Worm (Caenorhabditis elegans): Measurements from ENCODE around the gene fozi-1.

Gene fozi-1

DNA sequence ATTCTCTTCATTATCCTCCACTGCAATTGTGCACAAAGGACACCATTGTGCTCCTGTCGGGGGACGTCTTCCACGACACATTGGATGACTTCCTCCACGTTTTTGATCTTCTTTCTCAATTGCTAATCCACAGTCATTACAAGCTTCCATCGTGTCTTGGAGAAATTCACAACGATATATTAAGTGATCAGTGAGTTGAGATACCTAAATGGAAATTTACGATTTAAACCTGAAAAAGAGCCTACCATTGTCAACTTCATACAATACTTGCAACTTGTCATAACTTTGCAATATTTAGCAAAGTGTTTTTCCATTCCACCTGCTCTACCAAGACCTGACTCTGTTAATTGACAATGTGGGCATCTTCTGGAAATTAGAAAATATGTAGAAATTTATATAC is 46.3 kb downstream of the fozi-1 start:
- no peak for TF ChIP-seq nhr-11 (tag; optimal IDR thresholded peaks at IDR 0.05)
- no peak for TF ChIP-seq mdl-1 (tag; optimal IDR thresholded peaks at IDR 0.05)
- TF ChIP-seq sem-4 (tag; optimal IDR thresholded peaks at IDR 0.05) = no peak
- TF ChIP-seq F13H6.1 (tag; optimal IDR thresholded peaks at IDR 0.05) = no peak
- TF ChIP-seq skn-1 (tag; optimal IDR thresholded peaks at IDR 0.05) = no peak
- no peak for TF ChIP-seq lin-11 (tag; optimal IDR thresholded peaks at IDR 0.05)
- no peak for TF ChIP-seq blmp-1 (tag; optimal IDR thresholded peaks at IDR 0.05; ENCODE audit: insufficient read depth)
- TF ChIP-seq nhr-237 (tag; optimal IDR thresholded peaks at IDR 0.05) = no peak
- TF ChIP-seq nhr-6 (tag; optimal IDR thresholded peaks at IDR 0.05) = no peak
- TF ChIP-seq unc-62 (GFP tag; optimal IDR thresholded peaks at IDR 0.05) = no peak
- TF ChIP-seq nhr-129 (tag; optimal IDR thresholded peaks at IDR 0.05) = no peak
- no peak for TF ChIP-seq gmeb-1 (tag; optimal IDR thresholded peaks at IDR 0.05)
- no peak for TF ChIP-seq egl-27 (tag; optimal IDR thresholded peaks at IDR 0.05)
- no peak for TF ChIP-seq lsy-2 (tag; optimal IDR thresholded peaks at IDR 0.05)
- no peak for TF ChIP-seq ZK546.5 (tag; optimal IDR thresholded peaks at IDR 0.05)
- TF ChIP-seq elt-1 (tag; optimal IDR thresholded peaks at IDR 0.05) = no peak
- no peak for TF ChIP-seq lin-39 (tag; optimal IDR thresholded peaks at IDR 0.05)

DNA sequence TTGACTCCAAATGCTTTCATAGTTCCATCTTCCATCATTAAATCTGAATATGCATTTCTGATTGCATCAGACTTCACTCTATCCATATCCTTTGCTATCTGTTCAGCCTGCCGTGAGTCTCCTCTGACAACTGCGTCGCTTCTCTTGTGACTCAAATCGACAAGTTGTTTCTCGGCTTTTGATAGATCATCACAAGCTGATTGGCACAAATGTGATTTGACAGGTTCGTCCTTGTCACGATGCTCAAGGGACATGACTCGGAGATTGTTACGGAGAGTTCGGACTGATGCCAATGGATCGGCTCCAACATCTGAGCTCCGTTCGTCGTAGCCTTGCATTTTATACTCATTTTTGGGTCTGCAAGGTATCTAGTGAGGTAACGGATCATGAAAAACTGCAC is 47.2 kb downstream of the fozi-1 start:
- TF ChIP-seq lsy-2 (tag; optimal IDR thresholded peaks at IDR 0.05) (peak in 1 of 2 experiments; percentile 13), skn-1 (tag; optimal IDR thresholded peaks at IDR 0.05) (no peak), nhr-129 (tag; optimal IDR thresholded peaks at IDR 0.05) (peak; percentile 73)

DNA sequence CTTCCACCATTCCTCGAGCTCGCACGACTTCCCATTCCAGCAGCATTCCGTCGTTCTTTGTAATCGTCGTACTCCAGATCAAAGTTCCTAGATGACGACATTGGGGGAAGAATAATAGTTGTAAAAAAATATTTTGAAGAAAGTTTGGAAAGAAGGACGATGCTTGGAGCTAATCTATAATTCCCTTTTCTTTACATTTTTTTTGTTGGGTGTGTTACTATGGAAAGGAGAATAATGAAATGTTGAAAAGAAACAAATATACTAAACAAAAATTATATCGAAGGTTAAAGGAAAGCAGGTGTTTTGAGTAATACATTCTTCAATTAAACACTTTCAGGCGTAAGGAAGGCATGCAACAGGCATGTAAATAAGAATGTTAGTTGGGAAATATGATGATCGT is 47.7 kb downstream of the fozi-1 start, which contains the start of gene C40H1.3:
Gene C40H1.3, minus strand, starts transcription at position 101 of the 400 bp plus-strand sequence.
- TF ChIP-seq blmp-1 (tag; optimal IDR thresholded peaks at IDR 0.05; ENCODE audit: insufficient read depth) (no peak), Y55F3AM.14 (GFP tag; optimal IDR thresholded peaks at IDR 0.05) (no peak), skn-1 (tag; optimal IDR thresholded peaks at IDR 0.05) (no peak), peb-1 (tag; optimal IDR thresholded peaks at IDR 0.05) (no peak), unc-39 (tag; optimal IDR thresholded peaks at IDR 0.05) (no peak), nhr-237 (tag; optimal IDR thresholded peaks at IDR 0.05) (no peak), nhr-21 (tag; optimal IDR thresholded peaks at IDR 0.05) (no peak), nhr-23 (tag; optimal IDR thresholded peaks at IDR 0.05) (no peak), lin-11 (tag; optimal IDR thresholded peaks at IDR 0.05) (no peak)

DNA sequence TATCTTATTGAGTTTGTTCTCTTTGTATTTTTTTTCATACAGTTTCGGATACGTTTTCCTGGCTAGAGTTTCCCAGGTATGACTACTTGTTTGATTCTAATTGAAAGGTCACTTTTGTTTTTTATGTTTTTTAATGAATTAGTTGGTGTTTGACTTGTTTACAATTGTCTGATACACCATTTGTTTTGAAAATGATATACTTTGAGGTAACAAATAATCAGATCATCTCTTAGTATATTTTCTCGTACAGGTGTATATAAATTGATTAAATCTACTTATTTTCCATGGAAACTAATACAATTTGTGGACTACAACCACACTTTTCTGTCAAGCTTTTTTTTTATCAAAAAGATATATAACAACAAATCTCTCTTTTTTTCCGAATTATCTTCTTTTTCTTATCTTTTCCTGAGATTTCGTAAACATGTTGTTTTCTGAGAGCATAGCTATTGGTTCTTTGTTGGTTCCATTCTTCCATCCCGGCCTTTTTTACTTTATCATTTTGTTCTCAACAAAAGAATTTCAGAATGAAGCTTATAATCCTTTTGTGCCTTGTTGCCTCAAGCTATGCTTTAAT is 48.3 kb downstream of the fozi-1 start, which contains the start of gene ttr-5:
Gene ttr-5, plus strand, starts transcription at position 527 of the 577 bp plus-strand sequence.
- TF ChIP-seq lin-13 (GFP tag; optimal IDR thresholded peaks at IDR 0.05) (no peak), gmeb-1 (tag; optimal IDR thresholded peaks at IDR 0.05) (no peak), ztf-11 (tag; optimal IDR thresholded peaks at IDR 0.05) (no peak), ztf-1 (GFP tag; conservative IDR thresholded peaks at IDR 0.05) (no peak), mbf-1 (tag; optimal IDR thresholded peaks at IDR 0.05) (no peak), egl-27 (tag; optimal IDR thresholded peaks at IDR 0.05) (no peak), nhr-11 (tag; optimal IDR thresholded peaks at IDR 0.05) (no peak), nhr-77 (tag; optimal IDR thresholded peaks at IDR 0.05) (no peak), lin-11 (tag; optimal IDR thresholded peaks at IDR 0.05) (no peak), ztf-4 (tag; optimal IDR thresholded peaks at IDR 0.05) (no peak)

DNA sequence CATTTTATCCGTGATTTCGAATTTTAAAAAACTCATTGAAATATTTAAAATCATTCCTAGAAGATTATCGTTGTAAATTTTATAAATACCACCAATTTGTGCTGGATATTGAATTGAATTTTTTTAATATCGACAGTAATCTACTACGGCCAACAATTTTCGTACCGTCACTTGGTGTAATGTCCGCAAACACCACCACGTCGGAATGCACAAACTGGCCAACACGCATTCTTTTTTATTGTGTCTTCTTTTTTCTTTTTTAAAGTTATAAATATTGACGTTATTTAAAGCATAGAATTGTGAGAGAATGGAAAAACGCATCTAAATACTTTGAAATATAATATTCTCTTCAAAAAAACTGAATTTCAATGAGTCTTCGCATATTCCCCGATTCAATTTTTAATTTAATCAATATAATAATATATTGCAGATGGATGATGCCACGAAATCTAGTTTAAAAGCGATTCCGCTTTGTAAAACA is 49.5 kb downstream of the fozi-1 start, which contains the start of gene ufc-1:
Gene ufc-1, plus strand, starts transcription at position 431 of the 481 bp plus-strand sequence.
- TF ChIP-seq lsy-2 (tag; optimal IDR thresholded peaks at IDR 0.05) = peak in 1 of 2 experiments; percentile 74
- TF ChIP-seq lin-13 (GFP tag; optimal IDR thresholded peaks at IDR 0.05) = no peak
- TF ChIP-seq C34F6.9 (tag; optimal IDR thresholded peaks at IDR 0.05) = peak; percentile 24

DNA sequence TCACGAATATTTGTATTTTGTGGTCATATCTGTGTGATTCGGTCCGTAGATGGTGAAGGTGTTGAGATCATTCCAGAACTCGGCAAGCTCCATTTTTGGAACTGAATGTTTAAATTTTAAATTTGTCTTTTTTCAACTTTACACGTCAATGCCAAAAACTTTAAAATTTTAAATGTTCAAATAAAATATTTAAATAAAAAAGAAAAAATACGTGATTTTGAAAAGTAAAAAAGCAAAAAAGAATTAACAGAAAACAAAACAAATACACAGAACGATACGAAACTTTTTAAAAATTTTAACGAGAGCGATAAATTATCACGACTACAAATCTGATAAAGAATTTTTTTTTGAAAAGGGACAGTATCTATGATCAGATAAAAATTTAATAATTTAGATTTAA is 52.6 kb downstream of the fozi-1 start, which contains the start of gene elo-4:
Gene elo-4, minus strand, starts transcription at position 101 of the 400 bp plus-strand sequence.
- TF ChIP-seq nhr-129 (tag; optimal IDR thresholded peaks at IDR 0.05) (no peak), unc-62 (GFP tag; optimal IDR thresholded peaks at IDR 0.05) (no peak), lsy-2 (tag; optimal IDR thresholded peaks at IDR 0.05) (no peak), peb-1 (tag; optimal IDR thresholded peaks at IDR 0.05) (no peak), nhr-237 (tag; optimal IDR thresholded peaks at IDR 0.05) (no peak), mdl-1 (tag; optimal IDR thresholded peaks at IDR 0.05) (no peak), ztf-1 (GFP tag; conservative IDR thresholded peaks at IDR 0.05) (no peak), zag-1 (tag; optimal IDR thresholded peaks at IDR 0.05) (no peak)

Data from whole organism, L2 larva.